Worm (Caenorhabditis elegans) whole organism, L1 larva: ENCODE results near the gene str-238.

Source experiments
- C34B4.2 ChIP-seq: sonication (generic microtip); optimal IDR thresholded peaks from 2 replicates; lab custom pipeline; 2017; ENCODE audit warnings: mild to moderate bottlenecking, missing genetic modification characterization, missing compliant biosample characterization
- F16B12.6 ChIP-seq: fragments of 150-350 bp; optimal IDR thresholded peaks from 2 replicates; lab custom pipeline; 2014; ENCODE audit warnings: missing biosample characterization, missing genetic modification characterization
- aha-1 ChIP-seq: fragments of 150-350 bp; optimal IDR thresholded peaks from 2 replicates; lab custom pipeline; 2014; ENCODE audit warnings: missing biosample characterization, missing genetic modification characterization
- alr-1 ChIP-seq: fragments of 200-800 bp; sonication (Bioruptor generic); optimal IDR thresholded peaks from 2 replicates; lab custom pipeline; 2018; ENCODE audit warnings: borderline replicate concordance, mild to moderate bottlenecking, missing genetic modification characterization, missing compliant biosample characterization
- aly-2 ChIP-seq: fragments of 150-350 bp; optimal IDR thresholded peaks from 2 replicates; lab custom pipeline; 2014; ENCODE audit warnings: missing biosample characterization, missing genetic modification characterization
- ama-1 ChIP-seq: fragments of 150-350 bp; optimal IDR thresholded peaks from 2 replicates; lab custom pipeline; 2014
- ceh-63 ChIP-seq: fragments of 200-800 bp; sonication (Bioruptor generic); optimal IDR thresholded peaks from 2 replicates; lab custom pipeline; 2018; ENCODE audit warnings: mild to moderate bottlenecking, missing genetic modification characterization, missing compliant biosample characterization
- ceh-88 ChIP-seq: fragments of 200-800 bp; sonication (Bioruptor generic); IDR thresholded peaks from 2 replicates; pipeline ENCODE4 v1.3.6; 2022; ENCODE audit warnings: missing genetic modification characterization, missing compliant biosample characterization
- ceh-90 ChIP-seq: sonication (generic microtip); optimal IDR thresholded peaks from 2 replicates; lab custom pipeline; 2016; ENCODE audit warnings: missing genetic modification characterization, missing compliant biosample characterization
- dsc-1 ChIP-seq: sonication (generic microtip); optimal IDR thresholded peaks from 2 replicates; lab custom pipeline; 2016; ENCODE audit warnings: mild to moderate bottlenecking, missing genetic modification characterization, missing compliant biosample characterization
- efl-3 ChIP-seq: fragments of 200-800 bp; sonication (Bioruptor generic); optimal IDR thresholded peaks from 2 replicates; lab custom pipeline; 2018; ENCODE audit warnings: mild to moderate bottlenecking, missing genetic modification characterization, missing compliant biosample characterization
- egl-27 ChIP-seq, 2 experiments: fragments of 150-350 bp in 1 of 2; sonication (generic microtip); optimal IDR thresholded peaks; 3 replicates each; lab custom pipeline; 2017 to 2018; ENCODE audit warnings: missing biosample characterization in 2 of 2, missing genetic modification characterization in 2 of 2, missing genetic modification reagents in 2 of 2
- ets-5 ChIP-seq: fragments of 200-800 bp; sonication (Bioruptor generic); IDR thresholded peaks from 2 replicates; pipeline ENCODE4 v1.3.6; 2022; ENCODE audit warnings: missing genetic modification characterization, missing compliant biosample characterization
- fkh-10 ChIP-seq: sonication (generic microtip); optimal IDR thresholded peaks from 2 replicates; lab custom pipeline; 2017; ENCODE audit warnings: missing biosample characterization, missing genetic modification reagents, missing genetic modification characterization
- fkh-8 ChIP-seq: sonication (generic microtip); optimal IDR thresholded peaks from 2 replicates; lab custom pipeline; 2016; ENCODE audit warnings: mild to moderate bottlenecking, missing genetic modification characterization, missing compliant biosample characterization
- grh-1 ChIP-seq: fragments of 200-800 bp; sonication (Bioruptor generic); IDR thresholded peaks from 2 replicates; pipeline ENCODE4 v1.3.6; 2022; ENCODE audit warnings: missing genetic modification reagents, missing genetic modification characterization, missing compliant biosample characterization
- hlh-17 ChIP-seq: fragments of 200-800 bp; sonication (Bioruptor generic); optimal IDR thresholded peaks from 2 replicates; lab custom pipeline; 2018; ENCODE audit warnings: missing genetic modification characterization, mild to moderate bottlenecking, missing compliant biosample characterization, moderate library complexity, borderline replicate concordance
- irx-1 ChIP-seq: sonication (generic microtip); optimal IDR thresholded peaks from 2 replicates; lab custom pipeline; 2016; ENCODE audit warnings: missing genetic modification characterization, missing compliant biosample characterization
- isw-1 ChIP-seq: fragments of 200-800 bp; sonication (Bioruptor generic); IDR thresholded peaks from 2 replicates; pipeline ENCODE4 v1.3.6; 2022; ENCODE audit warnings: missing genetic modification characterization, missing compliant biosample characterization
- lin-13 ChIP-seq: fragments of 150-350 bp; optimal IDR thresholded peaks from 2 replicates; lab custom pipeline; 2014; ENCODE audit warnings: missing biosample characterization, missing genetic modification reagents, missing genetic modification characterization
- lin-15B ChIP-seq: fragments of 150-350 bp; sonication (generic microtip); optimal IDR thresholded peaks from 3 replicates; lab custom pipeline; 2014; ENCODE audit warnings: missing biosample characterization, missing genetic modification characterization
- lin-39 ChIP-seq: fragments of 150-350 bp; optimal IDR thresholded peaks from 2 replicates; lab custom pipeline; 2014; ENCODE audit warnings: missing biosample characterization, missing genetic modification reagents, missing genetic modification characterization
- lsy-2 ChIP-seq, 2 experiments: fragments of 150-350 bp; optimal IDR thresholded peaks; 2 replicates each; lab custom pipeline; 2014; ENCODE audit warnings: missing biosample characterization in 2 of 2, missing genetic modification characterization in 2 of 2
- mab-9 ChIP-seq: fragments of 200-800 bp; sonication (Bioruptor generic); IDR thresholded peaks from 2 replicates; pipeline ENCODE4 v1.3.6; 2022; ENCODE audit warnings: missing genetic modification reagents, missing genetic modification characterization, missing compliant biosample characterization
- mef-2 ChIP-seq: fragments of 150-350 bp; optimal IDR thresholded peaks from 2 replicates; lab custom pipeline; 2014; ENCODE audit warnings: missing biosample characterization, missing genetic modification characterization
- mep-1 ChIP-seq: fragments of 150-350 bp; optimal IDR thresholded peaks from 2 replicates; lab custom pipeline; 2014; ENCODE audit warnings: missing biosample characterization, missing genetic modification characterization
- nhr-11 ChIP-seq: fragments of 150-350 bp; optimal IDR thresholded peaks from 2 replicates; lab custom pipeline; 2014; ENCODE audit warnings: missing biosample characterization, missing genetic modification characterization
- nhr-19 ChIP-seq: fragments of 200-800 bp; sonication (Bioruptor generic); conservative IDR thresholded peaks from 2 replicates; pipeline ENCODE4 v1.3.6; 2022; ENCODE audit warnings: missing genetic modification characterization, missing compliant biosample characterization
- nhr-20 ChIP-seq: sonication (generic microtip); optimal IDR thresholded peaks from 2 replicates; lab custom pipeline; 2016; ENCODE audit warnings: mild to moderate bottlenecking, missing genetic modification characterization, missing compliant biosample characterization
- nhr-28 ChIP-seq: fragments of 150-350 bp; optimal IDR thresholded peaks from 2 replicates; lab custom pipeline; 2014; ENCODE audit warnings: missing biosample characterization, missing genetic modification characterization
- nhr-47 ChIP-seq: sonication (generic microtip); optimal IDR thresholded peaks from 2 replicates; lab custom pipeline; 2016; ENCODE audit warnings: mild to moderate bottlenecking, missing genetic modification characterization, moderate library complexity, missing compliant biosample characterization
- nhr-71 ChIP-seq: sonication (generic microtip); optimal IDR thresholded peaks from 2 replicates; lab custom pipeline; 2016; ENCODE audit warnings: mild to moderate bottlenecking, missing genetic modification characterization, moderate library complexity, missing compliant biosample characterization
- nhr-76 ChIP-seq: sonication (generic microtip); optimal IDR thresholded peaks from 2 replicates; lab custom pipeline; 2017; ENCODE audit warnings: missing biosample characterization, missing genetic modification characterization
- nhr-77 ChIP-seq: fragments of 150-350 bp; optimal IDR thresholded peaks from 2 replicates; lab custom pipeline; 2014; ENCODE audit warnings: missing biosample characterization, missing genetic modification characterization
- nhr-84 ChIP-seq: sonication (generic microtip); optimal IDR thresholded peaks from 2 replicates; lab custom pipeline; 2017; ENCODE audit warnings: missing biosample characterization, missing genetic modification characterization
- pag-3 ChIP-seq: sonication (generic microtip); optimal IDR thresholded peaks from 2 replicates; lab custom pipeline; 2017; ENCODE audit warnings: missing genetic modification characterization, mild to moderate bottlenecking, missing compliant biosample characterization, antibody characterized with exemption, borderline replicate concordance; ENCODE audit not compliant: insufficient read depth
- pax-3 ChIP-seq: fragments of 200-800 bp; sonication (Bioruptor generic); optimal IDR thresholded peaks from 2 replicates; lab custom pipeline; 2018; ENCODE audit warnings: mild to moderate bottlenecking, missing genetic modification characterization, moderate library complexity, missing compliant biosample characterization
- sup-37 ChIP-seq: fragments of 200-800 bp; sonication (Bioruptor generic); optimal IDR thresholded peaks from 2 replicates; lab custom pipeline; 2018; ENCODE audit warnings: mild to moderate bottlenecking, missing genetic modification characterization, missing compliant biosample characterization
- swsn-7 ChIP-seq: sonication (generic microtip); optimal IDR thresholded peaks from 2 replicates; lab custom pipeline; 2016; ENCODE audit warnings: missing genetic modification characterization, missing compliant biosample characterization
- tlp-1 ChIP-seq: fragments of 150-350 bp; optimal IDR thresholded peaks from 2 replicates; lab custom pipeline; 2014; ENCODE audit warnings: missing biosample characterization, missing genetic modification characterization
- unc-130 ChIP-seq: fragments of 150-350 bp; optimal IDR thresholded peaks from 2 replicates; lab custom pipeline; 2017; ENCODE audit warnings: missing biosample characterization, missing genetic modification characterization, inconsistent platforms
- unc-30 ChIP-seq: sonication (generic microtip); optimal IDR thresholded peaks from 2 replicates; lab custom pipeline; 2017; ENCODE audit warnings: missing biosample characterization, missing genetic modification characterization
- unc-62 ChIP-seq: fragments of 150-350 bp; optimal IDR thresholded peaks from 2 replicates; lab custom pipeline; 2014; ENCODE audit warnings: missing biosample characterization, missing genetic modification reagents, missing genetic modification characterization
- unc-86 ChIP-seq: sonication (generic microtip); optimal IDR thresholded peaks from 2 replicates; lab custom pipeline; 2016; ENCODE audit warnings: missing genetic modification characterization, missing compliant biosample characterization
- zip-4 ChIP-seq: fragments of 200-800 bp; sonication (Bioruptor generic); optimal IDR thresholded peaks from 2 replicates; lab custom pipeline; 2018; ENCODE audit warnings: mild to moderate bottlenecking, missing genetic modification characterization, moderate library complexity, missing compliant biosample characterization
- ztf-4 ChIP-seq: fragments of 150-350 bp; optimal IDR thresholded peaks from 2 replicates; lab custom pipeline; 2014; ENCODE audit warnings: missing biosample characterization, missing genetic modification characterization

str-238 gene

ce11 chrV:730216-730615, 34.6 kb upstream of the str-238 start (continued):
- TF ChIP-seq nhr-20 (peak; percentile 75), fkh-10 (GFP tag; lab: Kevin White, UChicago) (no peak), nhr-47 (tag; lab: Kevin White, UChicago) (peak; percentile 49), egl-27 (tag; optimal IDR thresholded peaks at IDR 0.05; lab: Kevin White, UChicago) (no peak), nhr-76 (tag; lab: Kevin White, UChicago) (no peak), unc-86 (tag; lab: Kevin White, UChicago) (no peak), ets-5 (GFP tag; lab: Robert Waterston, UW) (no peak), nhr-11 (no peak), pax-3 (tag; lab: Kevin White, UChicago) (no peak), sup-37 (GFP tag; lab: Kevin White, UChicago) (peak; percentile 77), hlh-17 (GFP tag; lab: Kevin White, UChicago) (no peak), lin-13 (no peak), unc-62 (no peak), tlp-1 (tag; lab: Kevin White, UChicago) (no peak), C34B4.2 (tag; lab: Kevin White, UChicago) (no peak), alr-1 (tag; lab: Kevin White, UChicago) (no peak), dsc-1 (tag; lab: Kevin White, UChicago) (no peak), unc-30 (tag; lab: Kevin White, UChicago) (no peak), grh-1 (GFP tag; lab: Robert Waterston, UW) (peak; percentile 56; the same call in 1 of the 2 replicates), ceh-88 (GFP tag; lab: Robert Waterston, UW) (no peak; the same call in 1 of the 2 replicates), nhr-84 (tag; lab: Kevin White, UChicago) (no peak), lin-39 (tag; lab: Kevin White, UChicago) (no peak), unc-130 (tag; lab: Kevin White, UChicago) (no peak), aha-1 (tag; lab: Kevin White, UChicago) (no peak), nhr-28 (tag; lab: Kevin White, UChicago) (no peak), lin-15B (tag; lab: Kevin White, UChicago) (no peak), nhr-71 (tag; lab: Kevin White, UChicago) (peak; percentile 88), ztf-4 (peak; percentile 59), mab-9 (GFP tag; lab: Robert Waterston, UW) (no peak), ceh-90 (no peak), pag-3 (tag; lab: Kevin White, UChicago) (no peak), zip-4 (GFP tag; lab: Kevin White, UChicago) (no peak), nhr-19 (peak; percentile 94), efl-3 (GFP tag; lab: Kevin White, UChicago) (no peak), ceh-63 (GFP tag; lab: Kevin White, UChicago) (no peak), swsn-7 (tag; lab: Kevin White, UChicago) (peak; percentile 0), fkh-8 (tag; lab: Kevin White, UChicago) (no peak), irx-1 (no peak), aly-2 (tag; lab: Kevin White, UChicago) (no peak), mef-2 (tag; lab: Kevin White, UChicago) (no peak), ama-1 (peak; percentile 43), F16B12.6 (tag; lab: Kevin White, UChicago) (no peak), nhr-77 (tag; lab: Kevin White, UChicago) (no peak), lsy-2 (tag; optimal IDR thresholded peaks at IDR 0.05; lab: Kevin White, UChicago) (peak; percentile 26 to 34), mep-1 (tag; lab: Kevin White, UChicago) (peak; percentile 40), isw-1 (GFP tag; lab: Robert Waterston, UW) (no peak)
